Fruit fly (Drosophila melanogaster) whole organism, embryonic: ENCODE data around the gene CG7182.

Source experiments
- ATbp ChIP-seq: fragments of 200-800 bp; sonication (Bioruptor generic); optimal IDR thresholded peaks from 2 replicates; lab custom pipeline; 2017; ENCODE audit warnings: missing biosample characterization, mild to moderate bottlenecking, missing genetic modification characterization, missing genetic modification reagents
- Bdp1 ChIP-seq: fragments of 200-800 bp; sonication (Bioruptor generic); optimal IDR thresholded peaks from 3 replicates; lab custom pipeline; 2016; ENCODE audit warnings: missing biosample characterization, missing genetic modification characterization
- Bgb ChIP-seq: fragments of 200-800 bp; sonication (Bioruptor generic); IDR thresholded peaks from 2 replicates; pipeline ENCODE4 v1.3.6; 2022; ENCODE audit warnings: missing biosample characterization, missing genetic modification characterization; ENCODE audit not compliant: partially characterized antibody
- Bteb2 ChIP-seq: fragments of 200-800 bp; sonication (Bioruptor generic); optimal IDR thresholded peaks from 2 replicates; lab custom pipeline; 2016; ENCODE audit warnings: missing biosample characterization, missing genetic modification characterization
- CG11398 ChIP-seq: fragments of 200-800 bp; sonication (Bioruptor generic); optimal IDR thresholded peaks from 2 replicates; lab custom pipeline; 2016; ENCODE audit warnings: missing biosample characterization, missing genetic modification characterization
- CG12071 ChIP-seq: fragments of 200-800 bp; sonication (Bioruptor generic); optimal IDR thresholded peaks from 3 replicates; lab custom pipeline; 2018; ENCODE audit warnings: missing biosample characterization, mild to moderate bottlenecking, missing genetic modification characterization
- CG12942 ChIP-seq: fragments of 200-800 bp; sonication (Bioruptor generic); optimal IDR thresholded peaks from 3 replicates; lab custom pipeline; 2016; ENCODE audit warnings: missing biosample characterization, missing genetic modification characterization
- CG15269 ChIP-seq: fragments of 200-800 bp; sonication (Bioruptor generic); optimal IDR thresholded peaks from 2 replicates; lab custom pipeline; 2018; ENCODE audit warnings: missing biosample characterization, mild to moderate bottlenecking, missing genetic modification characterization, moderate library complexity
- CG15479 ChIP-seq: fragments of 200-800 bp; sonication (Bioruptor generic); optimal IDR thresholded peaks from 3 replicates; lab custom pipeline; 2019; ENCODE audit warnings: missing biosample characterization, mild to moderate bottlenecking, missing genetic modification characterization, moderate library complexity
- CG17912 ChIP-seq: fragments of 200-800 bp; sonication (Bioruptor generic); optimal IDR thresholded peaks from 2 replicates; lab custom pipeline; 2018; ENCODE audit warnings: missing biosample characterization, mild to moderate bottlenecking, missing genetic modification characterization
- CG18011 ChIP-seq: fragments of 200-800 bp; sonication (Bioruptor generic); optimal IDR thresholded peaks from 2 replicates; lab custom pipeline; 2017; ENCODE audit warnings: missing biosample characterization, missing genetic modification characterization, mild to moderate bottlenecking, moderate library complexity, missing genotype
- CG31388 ChIP-seq: fragments of 200-800 bp; sonication (Bioruptor generic); optimal IDR thresholded peaks from 2 replicates; lab custom pipeline; 2016; ENCODE audit warnings: missing biosample characterization, missing genetic modification characterization
- CG3163 ChIP-seq: fragments of 200-800 bp; sonication (Bioruptor generic); optimal IDR thresholded peaks from 3 replicates; lab custom pipeline; 2016; ENCODE audit warnings: missing biosample characterization, missing genetic modification characterization
- CG33213 ChIP-seq: fragments of 200-800 bp; sonication (Bioruptor generic); optimal IDR thresholded peaks from 3 replicates; lab custom pipeline; 2016; ENCODE audit warnings: missing biosample characterization, missing genetic modification characterization
- CG4328 ChIP-seq: fragments of 200-800 bp; sonication (Bioruptor generic); optimal IDR thresholded peaks from 3 replicates; lab custom pipeline; 2017; ENCODE audit warnings: missing biosample characterization, missing genetic modification reagents, missing genetic modification characterization
- CG6254 ChIP-seq: fragments of 200-800 bp; sonication (Bioruptor generic); optimal IDR thresholded peaks from 3 replicates; lab custom pipeline; 2017; ENCODE audit warnings: mild to moderate bottlenecking, missing biosample characterization, missing genetic modification reagents, missing genetic modification characterization
- CG6272 ChIP-seq: fragments of 200-800 bp; sonication (Bioruptor generic); IDR thresholded peaks from 2 replicates; pipeline ENCODE4 v1.3.6; 2022; ENCODE audit warnings: missing biosample characterization, missing genetic modification characterization
- CG6791 ChIP-seq: fragments of 200-800 bp; sonication (Bioruptor generic); IDR thresholded peaks from 3 replicates; pipeline ENCODE4 v1.3.6; 2022; ENCODE audit warnings: missing biosample characterization, missing genetic modification characterization; ENCODE audit not compliant: partially characterized antibody
- CG7928 ChIP-seq: fragments of 200-800 bp; sonication (Bioruptor generic); optimal IDR thresholded peaks from 2 replicates; lab custom pipeline; 2017; ENCODE audit warnings: missing biosample characterization, mild to moderate bottlenecking, missing genetic modification characterization
- CG8290 ChIP-seq, 3 experiments: fragments of 200-800 bp; sonication (Bioruptor generic); optimal IDR thresholded peaks; 2 replicates each; lab custom pipeline; 2016 to 2019; ENCODE audit warnings: missing biosample characterization in 3 of 3, missing genetic modification characterization in 3 of 3, mild to moderate bottlenecking in 2 of 3, moderate library complexity in 1 of 3
- CG8924 ChIP-seq: fragments of 200-800 bp; optimal IDR thresholded peaks from 3 replicates; lab custom pipeline; 2019; ENCODE audit warnings: missing biosample characterization, mild to moderate bottlenecking, missing genetic modification characterization, moderate library complexity
- CG8944 ChIP-seq: fragments of 200-800 bp; sonication (Bioruptor generic); optimal IDR thresholded peaks from 3 replicates; lab custom pipeline; 2016; ENCODE audit warnings: missing biosample characterization, missing genetic modification characterization
- CG9817 ChIP-seq: fragments of 200-800 bp; sonication (Bioruptor generic); optimal IDR thresholded peaks from 2 replicates; lab custom pipeline; 2018; ENCODE audit warnings: missing biosample characterization, mild to moderate bottlenecking, missing genetic modification characterization, moderate library complexity
- Dbx ChIP-seq: fragments of 200-800 bp; sonication (Bioruptor generic); IDR thresholded peaks from 3 replicates; pipeline ENCODE4 v1.3.6; 2022; ENCODE audit warnings: missing biosample characterization, missing genetic modification characterization
- Dref ChIP-seq: fragments of 200-800 bp; sonication (Bioruptor generic); IDR thresholded peaks from 2 replicates; pipeline ENCODE4 v1.3.6; 2022; ENCODE audit warnings: missing biosample characterization, missing genetic modification characterization
- Hr3 ChIP-seq: fragments of 200-800 bp; sonication (Bioruptor generic); optimal IDR thresholded peaks from 3 replicates; lab custom pipeline; 2016; ENCODE audit warnings: missing biosample characterization, missing genetic modification characterization
- Kr ChIP-seq: fragments of 200-800 bp; sonication (Bioruptor generic); optimal IDR thresholded peaks from 2 replicates; lab custom pipeline; 2017; ENCODE audit warnings: missing biosample characterization, mild to moderate bottlenecking, missing genetic modification characterization
- Lpt ChIP-seq: fragments of >200 bp; optimal IDR thresholded peaks from 2 replicates; lab custom pipeline; 2018; ENCODE audit warnings: missing biosample characterization, missing genetic modification characterization
- Max ChIP-seq: fragments of 200-800 bp; sonication (Bioruptor generic); optimal IDR thresholded peaks from 2 replicates; lab custom pipeline; 2016; ENCODE audit warnings: missing biosample characterization, mild to moderate bottlenecking, missing genetic modification characterization
- NC2α ChIP-seq: fragments of 200-800 bp; sonication (Bioruptor generic); optimal IDR thresholded peaks from 2 replicates; lab custom pipeline; 2016; ENCODE audit warnings: missing biosample characterization, missing genetic modification characterization
- Opbp ChIP-seq: fragments of 200-800 bp; sonication (Bioruptor generic); IDR thresholded peaks from 3 replicates; pipeline ENCODE4 v1.3.6; 2022; ENCODE audit warnings: missing biosample characterization, missing genetic modification characterization; ENCODE audit not compliant: partially characterized antibody
- Scr ChIP-seq: fragments of 200-800 bp; sonication (Bioruptor generic); IDR thresholded peaks from 2 replicates; pipeline ENCODE4 v1.3.6; 2022; ENCODE audit warnings: missing biosample characterization, missing genetic modification characterization; ENCODE audit not compliant: partially characterized antibody
- Spps ChIP-seq: fragments of 200-800 bp; sonication (Bioruptor generic); optimal IDR thresholded peaks from 2 replicates; lab custom pipeline; 2018; ENCODE audit warnings: missing biosample characterization, mild to moderate bottlenecking, missing genetic modification characterization
- Sry-β ChIP-seq: fragments of 200-800 bp; sonication (Bioruptor generic); optimal IDR thresholded peaks from 2 replicates; lab custom pipeline; 2018; ENCODE audit warnings: missing biosample characterization, mild to moderate bottlenecking, missing genetic modification characterization, moderate library complexity
- abd-A ChIP-seq: fragments of 200-800 bp; sonication (Bioruptor generic); optimal IDR thresholded peaks from 3 replicates; lab custom pipeline; 2019; ENCODE audit warnings: missing biosample characterization, mild to moderate bottlenecking, missing genetic modification characterization, moderate library complexity
- ase ChIP-seq: fragments of 200-800 bp; sonication (Bioruptor generic); IDR thresholded peaks from 3 replicates; pipeline ENCODE4 v1.3.6; 2022; ENCODE audit warnings: missing biosample characterization, missing genetic modification characterization
- ato ChIP-seq: fragments of 200-800 bp; sonication (Bioruptor generic); IDR thresholded peaks from 2 replicates; pipeline ENCODE4 v1.3.6; 2022; ENCODE audit warnings: missing biosample characterization, missing genetic modification characterization; ENCODE audit not compliant: partially characterized antibody
- bcd ChIP-seq: fragments of 200-800 bp; sonication (Bioruptor generic); optimal IDR thresholded peaks from 2 replicates; lab custom pipeline; 2017; ENCODE audit warnings: missing biosample characterization, mild to moderate bottlenecking, missing genetic modification characterization
- chn ChIP-seq: fragments of 200-800 bp; sonication (Bioruptor generic); optimal IDR thresholded peaks from 2 replicates; lab custom pipeline; 2016; ENCODE audit warnings: missing biosample characterization, missing genetic modification characterization
- kah ChIP-seq: fragments of 200-800 bp; sonication (Bioruptor generic); optimal IDR thresholded peaks from 2 replicates; lab custom pipeline; 2018; ENCODE audit warnings: missing biosample characterization, mild to moderate bottlenecking, missing genetic modification characterization
- lilli ChIP-seq: fragments of 200-800 bp; sonication (Bioruptor generic); optimal IDR thresholded peaks from 3 replicates; lab custom pipeline; 2016; ENCODE audit warnings: missing biosample characterization, missing genetic modification characterization
- peb ChIP-seq: fragments of 200-800 bp; sonication (Bioruptor generic); IDR thresholded peaks from 2 replicates; pipeline ENCODE4 v1.3.6; 2022; ENCODE audit warnings: missing biosample characterization, missing genetic modification characterization
- pfk ChIP-seq: fragments of 200-800 bp; sonication (Bioruptor generic); optimal IDR thresholded peaks from 2 replicates; lab custom pipeline; 2018; ENCODE audit warnings: missing biosample characterization, mild to moderate bottlenecking, missing genetic modification characterization, moderate library complexity
- pnt ChIP-seq: fragments of 200-800 bp; sonication (Bioruptor generic); optimal IDR thresholded peaks from 3 replicates; lab custom pipeline; 2016; ENCODE audit warnings: missing biosample characterization, missing genetic modification characterization
- sd ChIP-seq: fragments of 200-800 bp; sonication (Bioruptor generic); optimal IDR thresholded peaks from 3 replicates; lab custom pipeline; 2018; ENCODE audit warnings: missing biosample characterization, mild to moderate bottlenecking, missing genetic modification characterization, moderate library complexity
- sug ChIP-seq: fragments of 200-800 bp; optimal IDR thresholded peaks from 2 replicates; lab custom pipeline; 2019; ENCODE audit warnings: missing biosample characterization, mild to moderate bottlenecking, missing genetic modification characterization, moderate library complexity
- tna ChIP-seq: fragments of 200-800 bp; sonication (Bioruptor generic); IDR thresholded peaks from 2 replicates; pipeline ENCODE4 v1.3.6; 2022; ENCODE audit warnings: missing biosample characterization, missing genetic modification characterization; ENCODE audit not compliant: partially characterized antibody
- tup ChIP-seq: fragments of 200-800 bp; sonication (Bioruptor generic); optimal IDR thresholded peaks from 2 replicates; lab custom pipeline; 2016; ENCODE audit warnings: missing biosample characterization, mild to moderate bottlenecking, missing genetic modification characterization, moderate library complexity

Gene CG7182

DNA sequence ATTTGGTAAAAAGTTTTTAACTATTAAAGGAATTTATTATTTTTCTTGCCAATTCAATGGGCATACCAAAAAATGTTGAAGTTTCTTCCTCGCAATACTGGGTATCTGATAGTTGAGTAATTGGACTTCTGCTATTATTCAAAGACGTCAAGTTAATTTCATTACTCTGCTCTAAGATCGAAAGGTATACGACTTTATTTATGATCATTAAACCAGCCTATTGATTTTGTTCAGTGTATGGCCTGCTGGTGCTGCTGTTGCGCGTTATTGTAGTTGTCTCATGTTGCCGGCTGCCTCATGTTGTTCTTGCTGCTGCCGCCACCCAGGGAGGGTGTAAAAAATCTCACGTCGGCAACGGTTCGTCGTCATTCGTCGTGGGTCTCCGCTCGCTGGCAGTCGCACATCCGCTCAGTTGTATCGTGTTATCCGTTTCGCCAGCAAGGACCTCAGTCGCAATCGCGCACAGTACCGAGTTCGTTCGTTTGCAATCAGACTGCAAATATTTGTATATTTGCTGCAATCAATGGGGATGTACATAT lies 49.5 kb upstream of the CG7182 start, which contains the start of gene CG7120 (continued):
- peak; percentile 10 for TF ChIP-seq CG18011 (GFP tag; lab: Kevin White, UChicago)
- TF ChIP-seq Max (GFP tag; lab: Kevin White, UChicago) = peak; percentile 7

DNA sequence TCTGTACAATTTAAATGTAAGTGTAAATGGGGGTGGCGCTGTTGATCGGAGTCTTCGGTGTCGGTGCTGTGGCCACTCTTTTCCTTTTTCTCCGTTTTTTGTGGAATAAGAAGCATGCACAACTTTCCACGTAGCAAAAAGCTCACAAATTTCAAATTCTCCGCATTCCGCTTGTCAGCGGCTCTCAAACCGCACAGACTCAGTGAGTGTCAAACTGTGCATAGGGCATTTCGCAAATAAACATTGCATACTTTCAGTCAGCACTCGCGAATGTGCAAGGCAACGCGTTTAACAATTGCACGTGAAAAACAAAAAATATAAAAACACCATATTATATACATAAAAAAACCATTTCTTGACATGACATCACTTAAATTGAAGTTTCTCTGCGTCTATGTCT lies 48.8 kb upstream of the CG7182 start:
- TF ChIP-seq Spps = no peak
- TF ChIP-seq CG12071 = no peak
- no peak for TF ChIP-seq CG7928 (GFP tag; lab: Kevin White, UChicago)
- no peak for TF ChIP-seq CG9817 (tag; lab: Kevin White, UChicago)
- TF ChIP-seq Bgb = peak; percentile 61
- TF ChIP-seq pnt (GFP tag; lab: Kevin White, UChicago) = no peak
- TF ChIP-seq NC2α (GFP tag; lab: Kevin White, UChicago) = no peak
- TF ChIP-seq Bdp1 (GFP tag; lab: Kevin White, UChicago) = no peak
- no peak for TF ChIP-seq CG15479 (GFP tag; lab: Kevin White, UChicago)
- TF ChIP-seq Bteb2 (GFP tag; lab: Kevin White, UChicago) = no peak
- no peak for TF ChIP-seq ase (GFP tag; lab: Robert Waterston, UW)
- no peak for TF ChIP-seq CG6254
- TF ChIP-seq CG17912 (GFP tag; lab: Kevin White, UChicago) = no peak
- no peak for TF ChIP-seq peb
- TF ChIP-seq Lpt (GFP tag; lab: Kevin White, UChicago) = no peak
- TF ChIP-seq Opbp = peak; percentile 72
- TF ChIP-seq CG8944 (GFP tag; lab: Kevin White, UChicago) = no peak
- TF ChIP-seq CG18011 (GFP tag; lab: Kevin White, UChicago) = no peak
- peak; percentile 63 for TF ChIP-seq CG6791 (GFP tag; lab: Robert Waterston, UW)
- TF ChIP-seq Dref = no peak
- TF ChIP-seq abd-A (tag; lab: Kevin White, UChicago) = no peak
- TF ChIP-seq Kr = no peak
- peak; percentile 25 for TF ChIP-seq Scr (GFP tag; lab: Robert Waterston, UW)
- no peak for TF ChIP-seq sug
- TF ChIP-seq ATbp (GFP tag; lab: Kevin White, UChicago) = no peak
- TF ChIP-seq Hr3 = no peak
- no peak for TF ChIP-seq CG33213 (GFP tag; lab: Kevin White, UChicago)
- no peak for TF ChIP-seq CG8924 (tag; lab: Kevin White, UChicago)
- TF ChIP-seq Sry-β (GFP tag; lab: Kevin White, UChicago) = no peak
- no peak for TF ChIP-seq CG6272 (GFP tag; lab: Robert Waterston, UW)
- TF ChIP-seq ato (GFP tag; lab: Robert Waterston, UW) = 0 out of 2 replicates have a peak, but pooled peaks have one; percentile 25
- peak; percentile 100 for TF ChIP-seq sd
- TF ChIP-seq pfk (GFP tag; lab: Kevin White, UChicago) = no peak
- TF ChIP-seq chn = no peak
- no peak for TF ChIP-seq kah (GFP tag; lab: Kevin White, UChicago)
- TF ChIP-seq CG15269 (tag; lab: Kevin White, UChicago) = no peak
- TF ChIP-seq tup (GFP tag; lab: Kevin White, UChicago) = no peak
- TF ChIP-seq CG4328 (GFP tag; lab: Kevin White, UChicago) = no peak
- no peak for TF ChIP-seq Dbx (GFP tag; lab: Robert Waterston, UW)
- no peak for TF ChIP-seq CG11398 (GFP tag; lab: Kevin White, UChicago)
- peak; percentile 76 for TF ChIP-seq tna (GFP tag; lab: Robert Waterston, UW)
- no peak for TF ChIP-seq CG3163 (GFP tag; lab: Kevin White, UChicago)
- no peak for TF ChIP-seq bcd
- no peak for TF ChIP-seq CG31388 (GFP tag; lab: Kevin White, UChicago)
- TF ChIP-seq lilli (GFP tag; lab: Kevin White, UChicago) = no peak
- TF ChIP-seq CG12942 (GFP tag; lab: Kevin White, UChicago) = no peak
- no peak for TF ChIP-seq CG8290 (GFP tag; optimal IDR thresholded peaks at IDR 0.05; lab: Kevin White, UChicago)
- no peak for TF ChIP-seq CG8290 (tag; optimal IDR thresholded peaks at IDR 0.05; lab: Kevin White, UChicago)
